Fruit fly (Drosophila melanogaster): ENCODE results near the gene Hasp.

DNA sequence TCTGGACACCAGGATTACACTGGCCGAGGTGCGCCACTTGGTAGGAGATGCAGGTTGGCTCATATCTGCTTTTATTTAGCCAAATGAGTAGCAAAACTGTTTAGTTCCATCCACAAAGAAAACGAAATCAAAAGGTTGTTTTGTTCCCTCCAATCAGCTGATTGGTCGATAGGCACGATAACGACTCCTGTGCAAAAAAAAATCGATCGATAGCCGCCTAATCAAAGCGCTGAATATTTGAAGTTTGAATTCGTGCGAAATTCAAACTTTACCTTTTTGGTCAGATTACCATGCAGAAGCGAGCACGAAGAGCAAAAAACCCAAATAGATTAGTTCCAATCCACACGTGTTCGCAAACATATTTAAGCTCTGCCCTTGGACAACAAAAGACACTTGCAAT is 32.5 kb downstream of the Hasp start, which contains the start of the genes CG10195 and CG13084:
- TF ChIP-seq CTCF (optimal IDR thresholded peaks at IDR 0.05) (no peak), CG8478 (optimal IDR thresholded peaks at IDR 0.05) (no peak)

All from S2 (cell line).